Worm (Caenorhabditis elegans) whole organism, L2 larva: ENCODE data around the gene C02B10.6.

Experiments used
- C34F6.9 ChIP-seq: fragments of 150-350 bp; optimal IDR thresholded peaks from 2 replicates; lab custom pipeline; 2014; ENCODE audit warnings: missing biosample characterization, missing genetic modification characterization
- F13H6.1 ChIP-seq: sonication (generic microtip); optimal IDR thresholded peaks from 2 replicates; lab custom pipeline; 2016; ENCODE audit warnings: missing genetic modification characterization, missing compliant biosample characterization
- R02D3.7 ChIP-seq: fragments of 150-350 bp; optimal IDR thresholded peaks from 2 replicates; lab custom pipeline; 2014; ENCODE audit warnings: missing biosample characterization, missing genetic modification characterization
- Y55F3AM.14 ChIP-seq: fragments of 200-800 bp; sonication (Bioruptor generic); optimal IDR thresholded peaks from 2 replicates; lab custom pipeline; 2018; ENCODE audit warnings: mild to moderate bottlenecking, missing genetic modification characterization, missing compliant biosample characterization
- alr-1 ChIP-seq: fragments of 150-350 bp; optimal IDR thresholded peaks from 2 replicates; lab custom pipeline; 2014; ENCODE audit warnings: missing biosample characterization, missing genetic modification characterization
- aly-2 ChIP-seq: fragments of 150-350 bp; optimal IDR thresholded peaks from 2 replicates; lab custom pipeline; 2014; ENCODE audit warnings: missing biosample characterization, missing genetic modification characterization
- ama-1 ChIP-seq: fragments of 150-350 bp; optimal IDR thresholded peaks from 2 replicates; lab custom pipeline; 2018; ENCODE audit warnings: inconsistent platforms
- blmp-1 ChIP-seq: sonication (generic microtip); optimal IDR thresholded peaks from 2 replicates; lab custom pipeline; 2017; ENCODE audit warnings: missing genetic modification characterization, mild to moderate bottlenecking, missing compliant biosample characterization, antibody characterized with exemption, moderate library complexity; ENCODE audit not compliant: insufficient read depth
- ceh-16 ChIP-seq: fragments of 150-350 bp; optimal IDR thresholded peaks from 2 replicates; lab custom pipeline; 2014; ENCODE audit warnings: missing biosample characterization, missing genetic modification characterization
- ceh-82 ChIP-seq: fragments of 150-350 bp; optimal IDR thresholded peaks from 2 replicates; lab custom pipeline; 2014; ENCODE audit warnings: missing biosample characterization, missing genetic modification characterization
- crh-2 ChIP-seq: sonication (generic microtip); optimal IDR thresholded peaks from 2 replicates; lab custom pipeline; 2017; ENCODE audit warnings: missing biosample characterization, missing genetic modification characterization
- dmd-4 ChIP-seq: sonication (generic microtip); optimal IDR thresholded peaks from 2 replicates; lab custom pipeline; 2017; ENCODE audit warnings: missing biosample characterization, missing genetic modification characterization
- elt-1 ChIP-seq: fragments of 150-350 bp; optimal IDR thresholded peaks from 2 replicates; lab custom pipeline; 2014; ENCODE audit warnings: missing biosample characterization, missing genetic modification characterization
- elt-3 ChIP-seq: sonication (generic microtip); optimal IDR thresholded peaks from 2 replicates; lab custom pipeline; 2017; ENCODE audit warnings: missing biosample characterization, missing genetic modification characterization
- fos-1 ChIP-seq: fragments of 150-350 bp; optimal IDR thresholded peaks from 2 replicates; lab custom pipeline; 2014; ENCODE audit warnings: missing biosample characterization, missing genetic modification characterization
- gmeb-1 ChIP-seq: fragments of 150-350 bp; optimal IDR thresholded peaks from 2 replicates; lab custom pipeline; 2014; ENCODE audit warnings: missing biosample characterization, missing genetic modification characterization
- lin-11 ChIP-seq: fragments of 150-350 bp; sonication (generic microtip); optimal IDR thresholded peaks from 2 replicates; lab custom pipeline; 2014; ENCODE audit warnings: missing biosample characterization, missing genetic modification characterization, inconsistent platforms, mixed read lengths
- lin-39 ChIP-seq: fragments of 150-350 bp; optimal IDR thresholded peaks from 2 replicates; lab custom pipeline; 2014; ENCODE audit warnings: missing biosample characterization, missing genetic modification reagents, missing genetic modification characterization
- lsy-2 ChIP-seq, 2 experiments: fragments of 150-350 bp in 1 of 2; sonication (generic microtip) in 1 of 2; optimal IDR thresholded peaks; 2 replicates each; lab custom pipeline; 2014 to 2017; ENCODE audit warnings: missing biosample characterization in 2 of 2, missing genetic modification characterization in 2 of 2
- mab-5 ChIP-seq: fragments of 150-350 bp; optimal IDR thresholded peaks from 2 replicates; lab custom pipeline; 2014; ENCODE audit warnings: missing biosample characterization, missing genetic modification characterization
- mbf-1 ChIP-seq: sonication (generic microtip); optimal IDR thresholded peaks from 2 replicates; lab custom pipeline; 2017; ENCODE audit warnings: missing biosample characterization, missing genetic modification characterization
- nhr-11 ChIP-seq: fragments of 150-350 bp; optimal IDR thresholded peaks from 2 replicates; lab custom pipeline; 2014; ENCODE audit warnings: missing biosample characterization, missing genetic modification characterization
- nhr-12 ChIP-seq: fragments of 150-350 bp; optimal IDR thresholded peaks from 2 replicates; lab custom pipeline; 2014; ENCODE audit warnings: missing biosample characterization, missing genetic modification characterization
- nhr-129 ChIP-seq: fragments of 150-350 bp; optimal IDR thresholded peaks from 2 replicates; lab custom pipeline; 2014; ENCODE audit warnings: missing biosample characterization, missing genetic modification characterization
- nhr-21 ChIP-seq: fragments of 150-350 bp; optimal IDR thresholded peaks from 2 replicates; lab custom pipeline; 2014; ENCODE audit warnings: missing biosample characterization, missing genetic modification characterization
- nhr-23 ChIP-seq: fragments of 150-350 bp; optimal IDR thresholded peaks from 2 replicates; lab custom pipeline; 2014; ENCODE audit warnings: missing biosample characterization, missing genetic modification reagents, missing genetic modification characterization
- nhr-237 ChIP-seq: fragments of 150-350 bp; optimal IDR thresholded peaks from 2 replicates; lab custom pipeline; 2014; ENCODE audit warnings: missing biosample characterization, missing genetic modification characterization
- nhr-25 ChIP-seq: fragments of 150-350 bp; sonication (generic microtip); optimal IDR thresholded peaks from 3 replicates; lab custom pipeline; 2014; ENCODE audit warnings: missing biosample characterization, missing genetic modification characterization
- nhr-6 ChIP-seq: fragments of 150-350 bp; optimal IDR thresholded peaks from 2 replicates; lab custom pipeline; 2014; ENCODE audit warnings: missing biosample characterization, missing genetic modification characterization
- nhr-77 ChIP-seq: fragments of 150-350 bp; optimal IDR thresholded peaks from 2 replicates; lab custom pipeline; 2014; ENCODE audit warnings: missing biosample characterization, missing genetic modification characterization
- peb-1 ChIP-seq: fragments of 150-350 bp; optimal IDR thresholded peaks from 2 replicates; lab custom pipeline; 2014; ENCODE audit warnings: missing biosample characterization, missing genetic modification characterization
- sem-4 ChIP-seq: fragments of 150-350 bp; optimal IDR thresholded peaks from 2 replicates; lab custom pipeline; 2014; ENCODE audit warnings: missing biosample characterization, missing genetic modification reagents, missing genetic modification characterization
- skn-1 ChIP-seq: sonication (generic microtip); optimal IDR thresholded peaks from 2 replicates; lab custom pipeline; 2017; ENCODE audit warnings: missing biosample characterization, missing genetic modification characterization
- sma-9 ChIP-seq, 2 experiments: fragments of 150-350 bp in 1 of 2; sonication (generic microtip) in 1 of 2; optimal IDR thresholded peaks; 2 replicates each; lab custom pipeline; 2014 to 2016; ENCODE audit warnings: missing genetic modification characterization in 2 of 2, mild to moderate bottlenecking in 1 of 2, missing biosample characterization in 1 of 2, missing compliant biosample characterization in 1 of 2, missing genetic modification reagents in 1 of 2, moderate library complexity in 1 of 2
- unc-55 ChIP-seq: fragments of 150-350 bp; sonication (generic microtip); optimal IDR thresholded peaks from 3 replicates; lab custom pipeline; 2014; ENCODE audit warnings: missing biosample characterization, missing genetic modification reagents, missing genetic modification characterization
- unc-62 ChIP-seq: fragments of 150-350 bp; optimal IDR thresholded peaks from 2 replicates; lab custom pipeline; 2014; ENCODE audit warnings: missing biosample characterization, missing genetic modification reagents, missing genetic modification characterization
- zag-1 ChIP-seq: fragments of 150-350 bp; optimal IDR thresholded peaks from 2 replicates; lab custom pipeline; 2014; ENCODE audit warnings: missing biosample characterization, missing genetic modification characterization
- ztf-11 ChIP-seq: sonication (generic microtip); optimal IDR thresholded peaks from 2 replicates; lab custom pipeline; 2017; ENCODE audit warnings: missing biosample characterization, missing genetic modification characterization
- ztf-4 ChIP-seq: fragments of 150-350 bp; optimal IDR thresholded peaks from 2 replicates; lab custom pipeline; 2014; ENCODE audit warnings: missing biosample characterization, missing genetic modification characterization

Gene C02B10.6

DNA sequence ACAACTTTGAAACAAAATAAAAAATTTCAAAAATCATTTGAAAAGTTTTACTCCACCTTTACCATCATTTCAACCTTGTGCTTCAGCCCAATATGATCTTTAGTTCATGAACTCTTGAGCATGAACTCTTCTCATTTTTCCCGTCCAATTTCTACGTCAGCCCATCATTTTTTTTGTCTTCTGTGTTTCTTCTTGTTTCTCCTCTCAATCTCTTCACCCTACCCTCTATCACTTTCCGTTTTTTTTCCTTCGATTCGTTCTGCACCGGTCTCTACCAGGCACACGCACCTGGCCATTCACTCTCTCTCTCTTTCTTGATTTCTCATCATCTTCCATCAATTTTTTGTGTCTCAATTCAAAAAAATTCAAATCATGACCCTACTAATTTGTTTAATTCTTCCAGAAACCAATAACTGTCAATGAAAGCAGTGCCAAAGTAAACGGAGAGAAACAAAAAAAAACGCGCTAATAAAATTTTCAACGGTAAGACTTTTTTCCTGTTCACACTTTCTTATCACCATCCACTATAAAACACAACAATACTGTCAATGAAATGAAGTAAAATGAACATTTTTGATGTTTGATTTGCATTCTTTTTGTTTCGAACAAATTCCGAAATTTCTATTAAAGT is 12.3 kb downstream of the C02B10.6 start, which contains the start of gene pygo-1:
TSS of gene pygo-1 (plus strand) at position 404 of the 631 bp plus-strand sequence.
- TF ChIP-seq sma-9 (GFP tag; optimal IDR thresholded peaks at IDR 0.05; lab: Kevin White, UChicago) (peak; percentile 57), sma-9 (tag; optimal IDR thresholded peaks at IDR 0.05; lab: Kevin White, UChicago) (no peak), ceh-16 (tag; lab: Kevin White, UChicago) (no peak), blmp-1 (tag; lab: Kevin White, UChicago) (peak; percentile 45), fos-1 (tag; lab: Kevin White, UChicago) (peak; percentile 54), F13H6.1 (peak; percentile 6), ztf-11 (tag; lab: Kevin White, UChicago) (no peak), crh-2 (no peak), nhr-12 (tag; lab: Kevin White, UChicago) (no peak)

DNA sequence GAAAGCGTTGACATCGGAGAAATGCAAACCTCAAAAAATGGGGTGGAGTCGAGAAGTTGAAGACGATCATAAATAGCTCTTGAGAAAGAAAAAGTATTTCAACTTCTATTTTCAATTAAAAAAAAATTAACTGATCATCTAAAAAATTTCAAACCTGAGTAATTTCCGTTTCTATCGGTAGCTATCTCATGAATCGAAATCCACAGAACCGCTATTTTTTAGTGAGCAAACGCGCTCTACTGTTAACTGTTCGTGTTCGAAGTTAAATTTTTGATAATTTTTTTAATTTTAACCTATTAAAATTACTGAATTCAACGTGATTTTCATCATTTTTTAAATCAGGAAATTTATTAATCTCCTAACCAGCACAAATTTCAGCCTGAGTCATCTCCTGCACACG is 13.1 kb downstream of the C02B10.6 start:
- TF ChIP-seq unc-55 (GFP tag; lab: Kevin White, UChicago) (no peak), nhr-77 (tag; lab: Kevin White, UChicago) (no peak), mab-5 (no peak), dmd-4 (tag; lab: Kevin White, UChicago) (no peak), nhr-23 (no peak), alr-1 (tag; lab: Kevin White, UChicago) (no peak), elt-1 (tag; lab: Kevin White, UChicago) (no peak), lin-11 (no peak), unc-62 (no peak), aly-2 (tag; lab: Kevin White, UChicago) (no peak), sem-4 (tag; lab: Kevin White, UChicago) (no peak), ceh-16 (tag; lab: Kevin White, UChicago) (no peak), nhr-25 (no peak), nhr-11 (tag; lab: Kevin White, UChicago) (no peak), crh-2 (no peak), R02D3.7 (no peak)

DNA sequence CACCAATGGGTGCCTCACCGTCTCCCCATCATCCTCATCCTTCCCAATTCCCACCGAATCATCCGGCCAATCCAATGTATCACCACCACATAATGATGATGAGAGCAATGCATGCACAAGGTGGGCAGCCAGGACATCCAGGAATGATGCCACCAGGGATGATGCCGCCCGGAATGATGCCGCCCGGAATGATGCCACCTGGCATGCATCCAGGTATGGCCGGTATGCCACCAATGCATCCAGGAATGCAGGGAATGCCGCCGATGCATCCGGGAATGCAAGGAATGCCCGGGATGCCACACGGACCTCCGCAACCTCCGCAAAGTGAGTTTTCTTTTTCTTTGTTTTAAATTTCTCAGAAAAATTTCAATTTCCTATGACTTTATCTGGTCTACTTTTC is 15.1 kb downstream of the C02B10.6 start:
- peak; percentile 9 for TF ChIP-seq Y55F3AM.14
- no peak for TF ChIP-seq nhr-6 (tag; lab: Kevin White, UChicago)

DNA sequence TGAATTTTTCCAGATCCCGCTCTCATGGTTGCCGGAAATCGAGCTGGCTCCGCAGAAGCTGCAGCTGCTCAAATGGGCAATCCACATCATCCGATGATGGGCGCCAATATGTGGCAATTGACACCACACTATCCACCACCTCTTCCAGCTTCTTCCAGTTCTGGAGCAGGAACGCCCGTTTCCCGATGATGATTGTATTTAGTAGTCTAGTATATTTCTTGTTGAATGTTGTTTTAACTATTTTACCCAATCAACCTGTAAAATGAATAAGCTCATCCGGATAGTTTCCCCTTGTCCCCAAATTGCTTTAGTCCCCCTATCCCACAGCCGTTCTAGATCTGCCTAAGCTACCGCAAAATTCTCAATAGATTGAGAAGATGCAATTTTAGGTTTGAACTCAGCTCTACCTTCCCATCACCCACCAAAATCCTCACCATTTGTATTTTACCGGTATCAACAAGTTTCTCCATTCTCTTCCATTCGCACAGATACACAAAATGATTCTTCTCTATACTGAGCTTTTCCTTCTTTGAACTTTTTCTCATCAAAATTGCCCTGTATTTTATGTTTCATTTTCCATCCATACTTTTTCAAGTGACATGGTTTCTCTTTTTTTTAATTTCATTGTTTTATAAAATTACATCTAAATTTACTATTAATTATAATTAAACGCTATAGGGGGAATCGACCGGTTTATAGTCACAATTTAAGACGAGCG is 15.7 kb downstream of the C02B10.6 start:
- TF ChIP-seq nhr-6 (tag; lab: Kevin White, UChicago) (no peak), nhr-25 (no peak), Y55F3AM.14 (peak; percentile 16), nhr-237 (tag; lab: Kevin White, UChicago) (no peak), F13H6.1 (peak; percentile 9), ceh-82 (tag; lab: Kevin White, UChicago) (no peak)

DNA sequence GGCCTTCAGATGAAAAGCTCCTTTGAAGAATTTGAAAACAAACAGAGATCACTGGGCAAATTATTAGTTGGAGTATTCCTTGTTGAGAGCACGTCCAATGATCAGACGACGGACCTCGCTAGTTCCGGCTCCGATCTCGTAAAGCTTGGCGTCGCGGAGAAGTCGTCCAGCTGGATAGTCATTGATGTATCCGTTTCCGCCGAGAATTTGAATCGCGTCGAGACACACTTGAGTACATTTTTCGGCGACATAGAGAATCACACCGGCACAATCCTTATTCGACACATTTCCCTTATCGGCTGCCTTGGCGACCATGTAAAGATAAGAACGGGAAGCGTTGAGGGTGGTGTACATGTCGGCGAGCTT is 16.3 kb downstream of the C02B10.6 start:
- TF ChIP-seq ztf-4 (tag; lab: Kevin White, UChicago) (no peak), gmeb-1 (tag; lab: Kevin White, UChicago) (no peak), nhr-21 (tag; lab: Kevin White, UChicago) (no peak), sma-9 (GFP tag; optimal IDR thresholded peaks at IDR 0.05; lab: Kevin White, UChicago) (peak; percentile 18), sma-9 (tag; optimal IDR thresholded peaks at IDR 0.05; lab: Kevin White, UChicago) (no peak), zag-1 (tag; lab: Kevin White, UChicago) (no peak), skn-1 (no peak)

DNA sequence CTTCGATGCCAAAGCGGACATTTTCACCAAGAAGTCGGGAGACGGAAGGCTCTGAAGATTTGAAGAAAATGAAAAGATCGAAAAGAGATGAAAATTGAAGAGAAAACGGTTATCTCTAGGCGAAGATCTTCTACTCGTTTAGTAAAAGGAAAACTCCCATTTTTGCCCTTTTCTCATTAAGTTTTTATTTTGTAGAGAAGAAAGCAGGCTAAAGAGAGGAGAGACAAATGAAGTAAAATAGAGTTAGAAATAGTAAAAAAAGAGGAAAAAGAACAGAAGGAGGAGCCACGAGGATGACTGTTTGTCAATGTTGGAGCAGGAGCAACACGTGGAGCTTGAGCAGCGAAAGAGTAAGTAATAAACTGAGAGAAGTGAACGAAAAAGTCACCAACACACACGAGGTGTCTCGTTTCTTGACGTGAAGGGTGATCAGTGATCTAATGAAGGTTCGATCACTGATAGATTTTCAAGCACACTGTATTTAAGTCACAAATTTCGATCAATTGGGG is 18.2 kb downstream of the C02B10.6 start, which contains the start of gene ivd-1:
TSS of gene ivd-1 (minus strand) at position 51 of the 509 bp plus-strand sequence.
- TF ChIP-seq ztf-11 (tag; lab: Kevin White, UChicago) (no peak), blmp-1 (tag; lab: Kevin White, UChicago) (peak; percentile 23), fos-1 (tag; lab: Kevin White, UChicago) (peak; percentile 57), nhr-129 (tag; lab: Kevin White, UChicago) (peak; percentile 69), lsy-2 (tag; optimal IDR thresholded peaks at IDR 0.05; lab: Kevin White, UChicago) (peak in 1 of 2 experiments; percentile 25), mab-5 (no peak), elt-3 (tag; lab: Kevin White, UChicago) (no peak), peb-1 (tag; lab: Kevin White, UChicago) (no peak), aly-2 (tag; lab: Kevin White, UChicago) (no peak), R02D3.7 (no peak), nhr-77 (tag; lab: Kevin White, UChicago) (no peak), mbf-1 (tag; lab: Kevin White, UChicago) (no peak), ceh-16 (tag; lab: Kevin White, UChicago) (no peak), nhr-23 (no peak), unc-55 (GFP tag; lab: Kevin White, UChicago) (no peak), elt-1 (tag; lab: Kevin White, UChicago) (no peak), nhr-12 (tag; lab: Kevin White, UChicago) (no peak), F13H6.1 (peak; percentile 28), ama-1 (lab: Kevin White, UChicago) (no peak), C34F6.9 (tag; lab: Kevin White, UChicago) (peak; percentile 29), nhr-21 (tag; lab: Kevin White, UChicago) (no peak), alr-1 (tag; lab: Kevin White, UChicago) (no peak), lin-11 (no peak), lin-39 (no peak)
